Worm (Caenorhabditis elegans) whole organism, late embryonic: ENCODE measurements around the gene rpl-39.

Experiments
- K02D7.2 ChIP-seq: sonication (generic microtip); optimal IDR thresholded peaks from 2 replicates; lab custom pipeline; 2017; ENCODE audit warnings: mild to moderate bottlenecking, missing genetic modification characterization, missing compliant biosample characterization
- K09A11.1 ChIP-seq: sonication (generic microtip); optimal IDR thresholded peaks from 2 replicates; lab custom pipeline; 2017; ENCODE audit warnings: antibody characterized with exemption, mild to moderate bottlenecking, missing genetic modification characterization, missing compliant biosample characterization; ENCODE audit not compliant: insufficient read depth
- ama-1 ChIP-seq: fragments of 150-350 bp; optimal IDR thresholded peaks from 2 replicates; lab custom pipeline; 2014
- ceh-14 ChIP-seq: sonication (generic microtip); optimal IDR thresholded peaks from 2 replicates; lab custom pipeline; 2016; ENCODE audit warnings: missing genotype, missing genetic modification characterization, missing compliant biosample characterization
- ceh-18 ChIP-seq: sonication (generic microtip); optimal IDR thresholded peaks from 2 replicates; lab custom pipeline; 2016; ENCODE audit warnings: missing genetic modification characterization, missing compliant biosample characterization
- ceh-19 ChIP-seq: fragments of 200-800 bp; sonication (Bioruptor generic); optimal IDR thresholded peaks from 2 replicates; lab custom pipeline; 2018; ENCODE audit warnings: mild to moderate bottlenecking, missing genetic modification characterization, missing compliant biosample characterization
- ceh-2 ChIP-seq: sonication (generic microtip); optimal IDR thresholded peaks from 2 replicates; lab custom pipeline; 2016; ENCODE audit warnings: missing genotype, missing genetic modification characterization, missing compliant biosample characterization
- ceh-24 ChIP-seq: sonication (generic microtip); optimal IDR thresholded peaks from 2 replicates; lab custom pipeline; 2016; ENCODE audit warnings: mild to moderate bottlenecking, missing genetic modification characterization, missing compliant biosample characterization
- ceh-31 ChIP-seq: sonication (generic microtip); optimal IDR thresholded peaks from 2 replicates; lab custom pipeline; 2016; ENCODE audit warnings: missing genetic modification characterization, missing compliant biosample characterization
- ceh-6 ChIP-seq: fragments of 200-800 bp; sonication (Bioruptor generic); optimal IDR thresholded peaks from 2 replicates; lab custom pipeline; 2018; ENCODE audit warnings: mild to moderate bottlenecking, missing genetic modification characterization, missing compliant biosample characterization
- dmd-4 ChIP-seq: sonication (generic microtip); optimal IDR thresholded peaks from 2 replicates; lab custom pipeline; 2016; ENCODE audit warnings: borderline replicate concordance, missing genetic modification characterization, missing compliant biosample characterization
- dve-1 ChIP-seq: sonication (generic microtip); optimal IDR thresholded peaks from 2 replicates; lab custom pipeline; 2017; ENCODE audit warnings: antibody characterized with exemption, mild to moderate bottlenecking, missing genetic modification characterization, missing compliant biosample characterization
- elt-2 ChIP-seq: sonication (generic microtip); optimal IDR thresholded peaks from 2 replicates; lab custom pipeline; 2016; ENCODE audit warnings: missing genetic modification reagents, missing genetic modification characterization, missing compliant biosample characterization
- ets-4 ChIP-seq: sonication (generic microtip); optimal IDR thresholded peaks from 2 replicates; lab custom pipeline; 2016; ENCODE audit warnings: missing genetic modification characterization, missing compliant biosample characterization
- fax-1 ChIP-seq: sonication (generic microtip); optimal IDR thresholded peaks from 2 replicates; lab custom pipeline; 2016; ENCODE audit warnings: missing genotype, missing genetic modification characterization, missing compliant biosample characterization
- fkh-6 ChIP-seq: sonication (generic microtip); optimal IDR thresholded peaks from 2 replicates; lab custom pipeline; 2016; ENCODE audit warnings: missing genetic modification characterization, missing compliant biosample characterization
- hlh-13 ChIP-seq: fragments of 200-800 bp; sonication (Bioruptor generic); optimal IDR thresholded peaks from 2 replicates; lab custom pipeline; 2018; ENCODE audit warnings: mild to moderate bottlenecking, missing genetic modification characterization, missing compliant biosample characterization
- hlh-30 ChIP-seq: sonication (generic microtip); optimal IDR thresholded peaks from 2 replicates; lab custom pipeline; 2017; ENCODE audit warnings: antibody characterized with exemption, missing genetic modification characterization, missing compliant biosample characterization; ENCODE audit not compliant: insufficient read depth
- hlh-8 ChIP-seq: sonication (generic microtip); optimal IDR thresholded peaks from 2 replicates; lab custom pipeline; 2016; ENCODE audit warnings: missing genotype, missing genetic modification characterization, missing compliant biosample characterization
- lin-11 ChIP-seq: fragments of 200-800 bp; sonication (Bioruptor generic); optimal IDR thresholded peaks from 2 replicates; lab custom pipeline; 2018; ENCODE audit warnings: mild to moderate bottlenecking, missing genetic modification characterization, missing compliant biosample characterization
- mec-3 ChIP-seq: sonication (generic microtip); optimal IDR thresholded peaks from 2 replicates; lab custom pipeline; 2016; ENCODE audit warnings: borderline replicate concordance, missing genetic modification characterization, missing compliant biosample characterization
- nfya-1 ChIP-seq: sonication (generic microtip); optimal IDR thresholded peaks from 2 replicates; lab custom pipeline; 2017; ENCODE audit warnings: missing genetic modification characterization, mild to moderate bottlenecking, missing compliant biosample characterization, antibody characterized with exemption, moderate library complexity
- pag-3 ChIP-seq: sonication (generic microtip); optimal IDR thresholded peaks from 2 replicates; lab custom pipeline; 2016; ENCODE audit warnings: missing compliant biosample characterization, missing genetic modification characterization, borderline replicate concordance
- pat-9 ChIP-seq: fragments of 200-800 bp; sonication (Bioruptor generic); optimal IDR thresholded peaks from 2 replicates; lab custom pipeline; 2018; ENCODE audit warnings: mild to moderate bottlenecking, missing genetic modification characterization, moderate library complexity, missing compliant biosample characterization
- pha-4 ChIP-seq: fragments of 150-350 bp; optimal IDR thresholded peaks from 2 replicates; lab custom pipeline; 2018; ENCODE audit warnings: missing biosample characterization, missing genetic modification reagents, missing genetic modification characterization
- pqm-1 ChIP-seq: sonication (generic microtip); optimal IDR thresholded peaks from 2 replicates; lab custom pipeline; 2016; ENCODE audit warnings: missing genetic modification characterization, missing compliant biosample characterization
- pros-1 ChIP-seq: fragments of 150-350 bp; optimal IDR thresholded peaks from 2 replicates; lab custom pipeline; 2014; ENCODE audit warnings: missing biosample characterization, missing genetic modification reagents, missing genetic modification characterization
- ref-2 ChIP-seq: sonication (generic microtip); optimal IDR thresholded peaks from 2 replicates; lab custom pipeline; 2016; ENCODE audit warnings: missing genetic modification characterization, missing compliant biosample characterization
- rnt-1 ChIP-seq: sonication (generic microtip); optimal IDR thresholded peaks from 2 replicates; lab custom pipeline; 2016; ENCODE audit warnings: missing genetic modification characterization, missing compliant biosample characterization
- syd-9 ChIP-seq: sonication (generic microtip); optimal IDR thresholded peaks from 2 replicates; lab custom pipeline; 2016; ENCODE audit warnings: mild to moderate bottlenecking, missing genetic modification characterization, moderate library complexity, missing compliant biosample characterization
- tbx-7 ChIP-seq: sonication (generic microtip); optimal IDR thresholded peaks from 2 replicates; lab custom pipeline; 2016; ENCODE audit warnings: missing genotype, missing genetic modification characterization, missing compliant biosample characterization
- ttx-3 ChIP-seq: sonication (generic microtip); optimal IDR thresholded peaks from 2 replicates; lab custom pipeline; 2016; ENCODE audit warnings: missing genetic modification reagents, missing genetic modification characterization, missing compliant biosample characterization
- unc-42 ChIP-seq: sonication (generic microtip); optimal IDR thresholded peaks from 2 replicates; lab custom pipeline; 2016; ENCODE audit warnings: missing genotype, missing genetic modification characterization, missing compliant biosample characterization
- zip-5 ChIP-seq: sonication (generic microtip); optimal IDR thresholded peaks from 2 replicates; lab custom pipeline; 2016; ENCODE audit warnings: missing genetic modification characterization, missing compliant biosample characterization

The rpl-39 gene

ce11 chrV:7786639-7787038 is 10.8 kb upstream of the rpl-39 start:
- peak; percentile 92 for TF ChIP-seq elt-2 (tag; lab: Kevin White, UChicago)
- no peak for TF ChIP-seq hlh-30 (tag; lab: Kevin White, UChicago)

- no peak for TF ChIP-seq ama-1 (lab: Kevin White, UChicago)
- TF ChIP-seq ceh-31 (tag; lab: Kevin White, UChicago): no peak
- TF ChIP-seq syd-9 (tag; lab: Kevin White, UChicago): no peak
- no peak for TF ChIP-seq zip-5 (tag; lab: Kevin White, UChicago)
- no peak for TF ChIP-seq ceh-18 (tag; lab: Kevin White, UChicago)
- no peak for TF ChIP-seq K02D7.2 (tag; lab: Kevin White, UChicago)
- TF ChIP-seq pha-4: no peak
- no peak for TF ChIP-seq ttx-3 (tag; lab: Kevin White, UChicago)
- no peak for TF ChIP-seq rnt-1 (tag; lab: Kevin White, UChicago)
- no peak for TF ChIP-seq pat-9 (tag; lab: Kevin White, UChicago)
- no peak for TF ChIP-seq tbx-7 (tag; lab: Kevin White, UChicago)
- no peak for TF ChIP-seq nfya-1 (tag; lab: Kevin White, UChicago)
- no peak for TF ChIP-seq hlh-30 (tag; lab: Kevin White, UChicago)
Observed at ce11 chrV:7785885-7786284, 10.0 kb upstream of the rpl-39 start.

ce11 chrV:7785117-7785516 is 9.2 kb upstream of the rpl-39 start, which contains the start of gene C26F1.1:
C26F1.1 (plus strand) TSS chrV:7785417.
- TF ChIP-seq K09A11.1 (tag; lab: Kevin White, UChicago) (no peak), rnt-1 (tag; lab: Kevin White, UChicago) (no peak), ceh-14 (tag; lab: Kevin White, UChicago) (no peak), unc-42 (no peak), ets-4 (no peak), ceh-19 (GFP tag; lab: Kevin White, UChicago) (no peak), fax-1 (tag; lab: Kevin White, UChicago) (no peak), ama-1 (lab: Kevin White, UChicago) (no peak), ceh-2 (tag; lab: Kevin White, UChicago) (no peak), pag-3 (tag; lab: Kevin White, UChicago) (no peak), tbx-7 (tag; lab: Kevin White, UChicago) (no peak), dmd-4 (tag; lab: Kevin White, UChicago) (no peak), lin-11 (tag; lab: Kevin White, UChicago) (no peak), hlh-8 (tag; lab: Kevin White, UChicago) (no peak)

- no peak for TF ChIP-seq ceh-2 (tag; lab: Kevin White, UChicago)
- TF ChIP-seq unc-42: no peak
- no peak for TF ChIP-seq dmd-4 (tag; lab: Kevin White, UChicago)
- TF ChIP-seq, all 69 proteins: peak for 0
Observed at ce11 chrV:7781511-7781910, 5.6 kb upstream of the rpl-39 start, which contains the start of gene cyp-32A1. cyp-32A1 (plus strand) TSS chrV:7781811.

- TF ChIP-seq fkh-6 (tag; lab: Kevin White, UChicago): no peak
- no peak for TF ChIP-seq ceh-31 (tag; lab: Kevin White, UChicago)
- no peak for TF ChIP-seq ref-2 (tag; lab: Kevin White, UChicago)
- no peak for TF ChIP-seq mec-3 (tag; lab: Kevin White, UChicago)
- no peak for TF ChIP-seq ceh-2 (tag; lab: Kevin White, UChicago)
- TF ChIP-seq pag-3 (tag; lab: Kevin White, UChicago): no peak
- TF ChIP-seq zip-5 (tag; lab: Kevin White, UChicago): no peak
- TF ChIP-seq dve-1: no peak
- TF ChIP-seq ama-1 (lab: Kevin White, UChicago): no peak
- TF ChIP-seq ceh-18 (tag; lab: Kevin White, UChicago): no peak
- no peak for TF ChIP-seq hlh-13 (GFP tag; lab: Kevin White, UChicago)
- no peak for TF ChIP-seq ceh-6
- TF ChIP-seq unc-42: no peak
- no peak for TF ChIP-seq syd-9 (tag; lab: Kevin White, UChicago)
- no peak for TF ChIP-seq pros-1 (tag; lab: Kevin White, UChicago)
- TF ChIP-seq dmd-4 (tag; lab: Kevin White, UChicago): no peak
- TF ChIP-seq pqm-1: no peak
- TF ChIP-seq ceh-24 (tag; lab: Kevin White, UChicago): no peak
Observed at ce11 chrV:7778999-7779398, 3.1 kb upstream of the rpl-39 start.
